Worm (Caenorhabditis elegans) whole organism, L2 larva: ENCODE results near the gene pqn-39.

ENCODE experiments used
- C34F6.9 ChIP-seq: fragments of 150-350 bp; optimal IDR thresholded peaks from 2 replicates; lab custom pipeline; 2014; ENCODE audit warnings: missing biosample characterization, missing genetic modification characterization
- F13H6.1 ChIP-seq: sonication (generic microtip); optimal IDR thresholded peaks from 2 replicates; lab custom pipeline; 2016; ENCODE audit warnings: missing genetic modification characterization, missing compliant biosample characterization
- R02D3.7 ChIP-seq: fragments of 150-350 bp; optimal IDR thresholded peaks from 2 replicates; lab custom pipeline; 2014; ENCODE audit warnings: missing biosample characterization, missing genetic modification characterization
- Y55F3AM.14 ChIP-seq: fragments of 200-800 bp; sonication (Bioruptor generic); optimal IDR thresholded peaks from 2 replicates; lab custom pipeline; 2018; ENCODE audit warnings: mild to moderate bottlenecking, missing genetic modification characterization, missing compliant biosample characterization
- ZK546.5 ChIP-seq: sonication (generic microtip); optimal IDR thresholded peaks from 2 replicates; lab custom pipeline; 2017; ENCODE audit warnings: missing biosample characterization, missing genetic modification characterization
- alr-1 ChIP-seq: fragments of 150-350 bp; optimal IDR thresholded peaks from 2 replicates; lab custom pipeline; 2014; ENCODE audit warnings: missing biosample characterization, missing genetic modification characterization
- aly-2 ChIP-seq: fragments of 150-350 bp; optimal IDR thresholded peaks from 2 replicates; lab custom pipeline; 2014; ENCODE audit warnings: missing biosample characterization, missing genetic modification characterization
- ama-1 ChIP-seq: fragments of 150-350 bp; optimal IDR thresholded peaks from 2 replicates; lab custom pipeline; 2018; ENCODE audit warnings: inconsistent platforms
- blmp-1 ChIP-seq: sonication (generic microtip); optimal IDR thresholded peaks from 2 replicates; lab custom pipeline; 2017; ENCODE audit warnings: missing genetic modification characterization, mild to moderate bottlenecking, missing compliant biosample characterization, antibody characterized with exemption, moderate library complexity; ENCODE audit not compliant: insufficient read depth
- ceh-82 ChIP-seq: fragments of 150-350 bp; optimal IDR thresholded peaks from 2 replicates; lab custom pipeline; 2014; ENCODE audit warnings: missing biosample characterization, missing genetic modification characterization
- crh-2 ChIP-seq: sonication (generic microtip); optimal IDR thresholded peaks from 2 replicates; lab custom pipeline; 2017; ENCODE audit warnings: missing biosample characterization, missing genetic modification characterization
- dmd-4 ChIP-seq: sonication (generic microtip); optimal IDR thresholded peaks from 2 replicates; lab custom pipeline; 2017; ENCODE audit warnings: missing biosample characterization, missing genetic modification characterization
- egl-27 ChIP-seq: sonication (generic microtip); optimal IDR thresholded peaks from 3 replicates; lab custom pipeline; 2017; ENCODE audit warnings: missing biosample characterization, missing genetic modification reagents, missing genetic modification characterization
- elt-1 ChIP-seq: fragments of 150-350 bp; optimal IDR thresholded peaks from 2 replicates; lab custom pipeline; 2014; ENCODE audit warnings: missing biosample characterization, missing genetic modification characterization
- elt-3 ChIP-seq: sonication (generic microtip); optimal IDR thresholded peaks from 2 replicates; lab custom pipeline; 2017; ENCODE audit warnings: missing biosample characterization, missing genetic modification characterization
- fos-1 ChIP-seq: fragments of 150-350 bp; optimal IDR thresholded peaks from 2 replicates; lab custom pipeline; 2014; ENCODE audit warnings: missing biosample characterization, missing genetic modification characterization
- gmeb-1 ChIP-seq: fragments of 150-350 bp; optimal IDR thresholded peaks from 2 replicates; lab custom pipeline; 2014; ENCODE audit warnings: missing biosample characterization, missing genetic modification characterization
- lin-11 ChIP-seq: fragments of 150-350 bp; sonication (generic microtip); optimal IDR thresholded peaks from 2 replicates; lab custom pipeline; 2014; ENCODE audit warnings: missing biosample characterization, missing genetic modification characterization, inconsistent platforms, mixed read lengths
- lin-13 ChIP-seq: fragments of 150-350 bp; optimal IDR thresholded peaks from 2 replicates; lab custom pipeline; 2014; ENCODE audit warnings: missing biosample characterization, missing genetic modification reagents, missing genetic modification characterization
- lin-39 ChIP-seq: fragments of 150-350 bp; optimal IDR thresholded peaks from 2 replicates; lab custom pipeline; 2014; ENCODE audit warnings: missing biosample characterization, missing genetic modification reagents, missing genetic modification characterization
- lsy-2 ChIP-seq, 2 experiments: fragments of 150-350 bp in 1 of 2; sonication (generic microtip) in 1 of 2; optimal IDR thresholded peaks; 2 replicates each; lab custom pipeline; 2014 to 2017; ENCODE audit warnings: missing biosample characterization in 2 of 2, missing genetic modification characterization in 2 of 2
- mab-5 ChIP-seq: fragments of 150-350 bp; optimal IDR thresholded peaks from 2 replicates; lab custom pipeline; 2014; ENCODE audit warnings: missing biosample characterization, missing genetic modification characterization
- mbf-1 ChIP-seq: sonication (generic microtip); optimal IDR thresholded peaks from 2 replicates; lab custom pipeline; 2017; ENCODE audit warnings: missing biosample characterization, missing genetic modification characterization
- mdl-1 ChIP-seq, 2 experiments: fragments of 150-350 bp in 1 of 2; sonication (generic microtip) in 1 of 2; optimal IDR thresholded peaks; 2 replicates each; lab custom pipeline; 2017; ENCODE audit warnings: missing biosample characterization in 2 of 2, missing genetic modification characterization in 2 of 2
- nhr-10 ChIP-seq: sonication (generic microtip); optimal IDR thresholded peaks from 2 replicates; lab custom pipeline; 2017; ENCODE audit warnings: missing biosample characterization, missing genetic modification characterization
- nhr-11 ChIP-seq: fragments of 150-350 bp; optimal IDR thresholded peaks from 2 replicates; lab custom pipeline; 2014; ENCODE audit warnings: missing biosample characterization, missing genetic modification characterization
- nhr-12 ChIP-seq: fragments of 150-350 bp; optimal IDR thresholded peaks from 2 replicates; lab custom pipeline; 2014; ENCODE audit warnings: missing biosample characterization, missing genetic modification characterization
- nhr-129 ChIP-seq: fragments of 150-350 bp; optimal IDR thresholded peaks from 2 replicates; lab custom pipeline; 2014; ENCODE audit warnings: missing biosample characterization, missing genetic modification characterization
- nhr-21 ChIP-seq: fragments of 150-350 bp; optimal IDR thresholded peaks from 2 replicates; lab custom pipeline; 2014; ENCODE audit warnings: missing biosample characterization, missing genetic modification characterization
- nhr-23 ChIP-seq: fragments of 150-350 bp; optimal IDR thresholded peaks from 2 replicates; lab custom pipeline; 2014; ENCODE audit warnings: missing biosample characterization, missing genetic modification reagents, missing genetic modification characterization
- nhr-237 ChIP-seq: fragments of 150-350 bp; optimal IDR thresholded peaks from 2 replicates; lab custom pipeline; 2014; ENCODE audit warnings: missing biosample characterization, missing genetic modification characterization
- nhr-25 ChIP-seq: fragments of 150-350 bp; sonication (generic microtip); optimal IDR thresholded peaks from 3 replicates; lab custom pipeline; 2014; ENCODE audit warnings: missing biosample characterization, missing genetic modification characterization
- nhr-6 ChIP-seq: fragments of 150-350 bp; optimal IDR thresholded peaks from 2 replicates; lab custom pipeline; 2014; ENCODE audit warnings: missing biosample characterization, missing genetic modification characterization
- nhr-77 ChIP-seq: fragments of 150-350 bp; optimal IDR thresholded peaks from 2 replicates; lab custom pipeline; 2014; ENCODE audit warnings: missing biosample characterization, missing genetic modification characterization
- peb-1 ChIP-seq: fragments of 150-350 bp; optimal IDR thresholded peaks from 2 replicates; lab custom pipeline; 2014; ENCODE audit warnings: missing biosample characterization, missing genetic modification characterization
- sem-4 ChIP-seq: fragments of 150-350 bp; optimal IDR thresholded peaks from 2 replicates; lab custom pipeline; 2014; ENCODE audit warnings: missing biosample characterization, missing genetic modification reagents, missing genetic modification characterization
- sma-3 ChIP-seq: sonication (generic microtip); optimal IDR thresholded peaks from 2 replicates; lab custom pipeline; 2016; ENCODE audit warnings: missing genetic modification reagents, missing genetic modification characterization, missing compliant biosample characterization
- sma-9 ChIP-seq, 2 experiments: fragments of 150-350 bp in 1 of 2; sonication (generic microtip) in 1 of 2; optimal IDR thresholded peaks; 2 replicates each; lab custom pipeline; 2014 to 2016; ENCODE audit warnings: missing genetic modification characterization in 2 of 2, mild to moderate bottlenecking in 1 of 2, missing biosample characterization in 1 of 2, missing compliant biosample characterization in 1 of 2, missing genetic modification reagents in 1 of 2, moderate library complexity in 1 of 2
- unc-39 ChIP-seq: fragments of 150-350 bp; optimal IDR thresholded peaks from 2 replicates; lab custom pipeline; 2014; ENCODE audit warnings: missing biosample characterization, missing genetic modification characterization
- unc-55 ChIP-seq: fragments of 150-350 bp; sonication (generic microtip); optimal IDR thresholded peaks from 3 replicates; lab custom pipeline; 2014; ENCODE audit warnings: missing biosample characterization, missing genetic modification reagents, missing genetic modification characterization
- zag-1 ChIP-seq: fragments of 150-350 bp; optimal IDR thresholded peaks from 2 replicates; lab custom pipeline; 2014; ENCODE audit warnings: missing biosample characterization, missing genetic modification characterization
- ztf-1 ChIP-seq: fragments of 200-800 bp; sonication (Bioruptor generic); conservative IDR thresholded peaks from 2 replicates; pipeline ENCODE4 v1.3.6; 2022; ENCODE audit warnings: missing genetic modification characterization, missing compliant biosample characterization
- ztf-11 ChIP-seq: sonication (generic microtip); optimal IDR thresholded peaks from 2 replicates; lab custom pipeline; 2017; ENCODE audit warnings: missing biosample characterization, missing genetic modification characterization

pqn-39 gene

DNA sequence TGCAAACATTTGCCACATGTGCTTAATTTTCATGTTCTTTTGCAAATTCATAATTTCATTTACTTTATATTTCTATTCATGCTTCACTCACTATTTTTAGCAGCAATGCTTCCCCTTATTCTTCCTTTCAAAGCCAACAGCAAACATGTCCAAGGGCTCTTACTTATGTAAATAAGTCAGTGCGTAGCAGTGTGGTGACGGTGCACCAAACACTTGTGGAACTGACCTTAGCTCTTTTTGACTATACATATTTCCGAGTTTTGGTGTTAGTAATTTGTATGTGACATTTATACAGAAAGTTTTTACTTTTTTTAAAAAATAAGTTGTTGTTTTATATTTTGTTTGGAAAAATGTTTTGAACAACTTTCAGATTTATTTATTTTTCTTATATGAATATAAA lies 23.4 kb downstream of the pqn-39 start:
- TF ChIP-seq ama-1: no peak
- no peak for TF ChIP-seq R02D3.7 (tag; lab: Kevin White, UChicago)
- TF ChIP-seq egl-27 (tag; lab: Kevin White, UChicago): no peak
- no peak for TF ChIP-seq nhr-25 (tag; lab: Kevin White, UChicago)
- no peak for TF ChIP-seq zag-1 (tag; lab: Kevin White, UChicago)
- TF ChIP-seq fos-1: no peak
- TF ChIP-seq nhr-11: no peak
- no peak for TF ChIP-seq ztf-11 (tag; lab: Kevin White, UChicago)
- no peak for TF ChIP-seq ztf-1 (GFP tag; lab: Robert Waterston, UW)
- TF ChIP-seq sem-4 (tag; lab: Kevin White, UChicago): no peak
- no peak for TF ChIP-seq ZK546.5 (tag; lab: Kevin White, UChicago)
- TF ChIP-seq crh-2: no peak
- no peak for TF ChIP-seq nhr-10 (tag; lab: Kevin White, UChicago)

- TF ChIP-seq unc-55 (GFP tag; lab: Kevin White, UChicago) (no peak), lin-39 (tag; lab: Kevin White, UChicago) (no peak), C34F6.9 (tag; lab: Kevin White, UChicago) (no peak), nhr-237 (no peak), nhr-129 (tag; lab: Kevin White, UChicago) (no peak), nhr-77 (tag; lab: Kevin White, UChicago) (no peak), unc-39 (no peak), nhr-11 (no peak), blmp-1 (no peak), fos-1 (no peak), nhr-6 (tag; lab: Kevin White, UChicago) (no peak), nhr-25 (tag; lab: Kevin White, UChicago) (no peak), sem-4 (tag; lab: Kevin White, UChicago) (no peak), dmd-4 (tag; lab: Kevin White, UChicago) (no peak), egl-27 (tag; lab: Kevin White, UChicago) (no peak), aly-2 (tag; lab: Kevin White, UChicago) (no peak), crh-2 (no peak), ama-1 (no peak), elt-1 (tag; lab: Kevin White, UChicago) (no peak), ztf-1 (GFP tag; lab: Robert Waterston, UW) (no peak)
Measured at ce11 chrX:13944184-13944583, 24.3 kb downstream of the pqn-39 start.

- no peak for TF ChIP-seq elt-3
- TF ChIP-seq egl-27 (tag; lab: Kevin White, UChicago): no peak
- TF ChIP-seq nhr-6 (tag; lab: Kevin White, UChicago): no peak
- TF ChIP-seq fos-1: no peak
- TF ChIP-seq Y55F3AM.14 (GFP tag; lab: Kevin White, UChicago): no peak
- no peak for TF ChIP-seq unc-39
- TF ChIP-seq F13H6.1 (tag; lab: Kevin White, UChicago): no peak
- TF ChIP-seq ZK546.5 (tag; lab: Kevin White, UChicago): no peak
- no peak for TF ChIP-seq ama-1
- no peak for TF ChIP-seq lin-39 (tag; lab: Kevin White, UChicago)
- no peak for TF ChIP-seq lin-11 (tag; lab: Kevin White, UChicago)
- TF ChIP-seq mbf-1 (tag; lab: Kevin White, UChicago): no peak
- TF ChIP-seq sma-3: no peak
- no peak for TF ChIP-seq unc-55 (GFP tag; lab: Kevin White, UChicago)
- TF ChIP-seq crh-2: no peak
- TF ChIP-seq sem-4 (tag; lab: Kevin White, UChicago): no peak
- no peak for TF ChIP-seq elt-1 (tag; lab: Kevin White, UChicago)
Measured at ce11 chrX:13941865-13942264, 26.6 kb downstream of the pqn-39 start.

- TF ChIP-seq aly-2 (tag; lab: Kevin White, UChicago) (no peak), ceh-82 (tag; lab: Kevin White, UChicago) (no peak), lsy-2 (tag; optimal IDR thresholded peaks at IDR 0.05; lab: Kevin White, UChicago) (peak in 1 of 2 experiments; percentile 27), peb-1 (tag; lab: Kevin White, UChicago) (no peak), unc-39 (no peak), nhr-11 (no peak), fos-1 (peak; percentile 7), nhr-12 (no peak), C34F6.9 (tag; lab: Kevin White, UChicago) (peak; percentile 9), nhr-21 (tag; lab: Kevin White, UChicago) (peak; percentile 83), blmp-1 (no peak), nhr-23 (tag; lab: Kevin White, UChicago) (no peak), alr-1 (tag; lab: Kevin White, UChicago) (no peak), dmd-4 (tag; lab: Kevin White, UChicago) (no peak), R02D3.7 (tag; lab: Kevin White, UChicago) (no peak), gmeb-1 (no peak), crh-2 (no peak), elt-3 (no peak), mdl-1 (tag; optimal IDR thresholded peaks at IDR 0.05; lab: Kevin White, UChicago) (no peak), ZK546.5 (tag; lab: Kevin White, UChicago) (no peak), sma-3 (peak; percentile 62), nhr-77 (tag; lab: Kevin White, UChicago) (no peak), ztf-11 (tag; lab: Kevin White, UChicago) (no peak), nhr-6 (tag; lab: Kevin White, UChicago) (no peak), ama-1 (no peak), nhr-129 (tag; lab: Kevin White, UChicago) (no peak), Y55F3AM.14 (GFP tag; lab: Kevin White, UChicago) (no peak), unc-55 (GFP tag; lab: Kevin White, UChicago) (no peak), sma-9 (GFP tag; optimal IDR thresholded peaks at IDR 0.05; lab: Kevin White, UChicago) (peak; percentile 48), sma-9 (tag; optimal IDR thresholded peaks at IDR 0.05; lab: Kevin White, UChicago) (no peak), nhr-25 (tag; lab: Kevin White, UChicago) (peak; percentile 43), mab-5 (tag; lab: Kevin White, UChicago) (peak; percentile 41), egl-27 (tag; lab: Kevin White, UChicago) (no peak), lin-13 (no peak)
Measured at ce11 chrX:13941296-13941695, 27.2 kb downstream of the pqn-39 start.
